Worm (Caenorhabditis elegans) whole organism, L4 larva: ENCODE data around the gene C06A6.4.
A peak's percentile ranks its signal among the peaks of the same experiment; 100 is the strongest.

ENCODE experiments used
- F10B5.3 ChIP-seq: sonication (generic microtip); optimal IDR thresholded peaks from 2 replicates; lab custom pipeline; 2016; ENCODE audit warnings: mild to moderate bottlenecking, missing genetic modification characterization, missing compliant biosample characterization
- F26F4.8 ChIP-seq: fragments of 200-800 bp; sonication (Bioruptor generic); conservative IDR thresholded peaks from 2 replicates; pipeline ENCODE4 v1.3.6; 2022; ENCODE audit warnings: missing genetic modification characterization, missing compliant biosample characterization
- F49E8.2 ChIP-seq: sonication (generic microtip); optimal IDR thresholded peaks from 2 replicates; lab custom pipeline; 2016; ENCODE audit warnings: missing compliant biosample characterization, mild to moderate bottlenecking, missing genetic modification characterization, borderline replicate concordance
- R02D3.7 ChIP-seq: fragments of 150-350 bp; sonication (generic microtip); optimal IDR thresholded peaks from 3 replicates; lab custom pipeline; 2014; ENCODE audit warnings: missing biosample characterization, missing genetic modification characterization
- Y48G9A.11 ChIP-seq: fragments of 200-800 bp; sonication (Bioruptor generic); IDR thresholded peaks from 2 replicates; pipeline ENCODE4 v1.3.6; 2022; ENCODE audit warnings: missing genetic modification reagents, missing genetic modification characterization, missing compliant biosample characterization
- ZK546.5 ChIP-seq, 2 experiments: sonication (generic microtip); optimal IDR thresholded peaks; 2 replicates each; lab custom pipeline; 2017; ENCODE audit warnings: missing biosample characterization in 2 of 2, missing genetic modification characterization in 2 of 2
- aly-2 ChIP-seq: sonication (generic microtip); optimal IDR thresholded peaks from 2 replicates; lab custom pipeline; 2018; ENCODE audit warnings: missing biosample characterization, missing genetic modification characterization
- ama-1 ChIP-seq: fragments of 150-350 bp; optimal IDR thresholded peaks from 2 replicates; lab custom pipeline; 2014; ENCODE audit warnings: inconsistent platforms, mixed read lengths
- arid-1 ChIP-seq: fragments of 200-800 bp; sonication (Bioruptor generic); conservative IDR thresholded peaks from 2 replicates; pipeline ENCODE4 v1.3.6; 2022; ENCODE audit warnings: missing genetic modification reagents, missing genetic modification characterization, missing compliant biosample characterization
- ceh-20 ChIP-seq: fragments of 200-800 bp; sonication (Bioruptor generic); IDR thresholded peaks from 2 replicates; pipeline ENCODE4 v1.3.6; 2022; ENCODE audit warnings: missing genetic modification reagents, missing genetic modification characterization, missing compliant biosample characterization
- ceh-28 ChIP-seq: fragments of 150-350 bp; optimal IDR thresholded peaks from 2 replicates; lab custom pipeline; 2014; ENCODE audit warnings: missing biosample characterization, missing genetic modification reagents, missing genetic modification characterization
- ceh-32 ChIP-seq: sonication (generic microtip); optimal IDR thresholded peaks from 2 replicates; lab custom pipeline; 2016; ENCODE audit warnings: mild to moderate bottlenecking, missing genetic modification characterization, missing compliant biosample characterization; ENCODE audit not compliant: poor library complexity
- ceh-44 ChIP-seq: fragments of 200-800 bp; sonication (Bioruptor generic); IDR thresholded peaks from 2 replicates; pipeline ENCODE4 v1.3.6; 2022; ENCODE audit warnings: missing genetic modification reagents, missing genetic modification characterization, missing compliant biosample characterization
- ceh-82 ChIP-seq: sonication (generic microtip); optimal IDR thresholded peaks from 2 replicates; lab custom pipeline; 2017; ENCODE audit warnings: missing biosample characterization, missing genetic modification characterization
- ctbp-1 ChIP-seq: fragments of 200-800 bp; sonication (Bioruptor generic); IDR thresholded peaks from 2 replicates; pipeline ENCODE4 v1.3.6; 2022; ENCODE audit warnings: missing genetic modification reagents, missing genetic modification characterization, missing compliant biosample characterization
- daf-12 ChIP-seq: fragments of 150-350 bp; optimal IDR thresholded peaks from 2 replicates; lab custom pipeline; 2014; ENCODE audit warnings: missing biosample characterization, missing genetic modification reagents, missing genetic modification characterization
- daf-16 ChIP-seq, 3 experiments: sonication (generic microtip); optimal IDR thresholded peaks; 2 replicates each; lab custom pipeline; 2016 to 2017; ENCODE audit warnings: missing genetic modification characterization in 3 of 3, missing genetic modification reagents in 3 of 3, mild to moderate bottlenecking in 2 of 3, missing compliant biosample characterization in 2 of 3, missing biosample characterization in 1 of 3, moderate library complexity in 1 of 3
- daf-19 ChIP-seq: fragments of 200-800 bp; sonication (Bioruptor generic); conservative IDR thresholded peaks from 2 replicates; pipeline ENCODE4 v1.3.6; 2022; ENCODE audit warnings: missing genetic modification characterization, missing compliant biosample characterization
- dmd-8 ChIP-seq: fragments of 200-800 bp; sonication (Bioruptor generic); IDR thresholded peaks from 2 replicates; pipeline ENCODE4 v1.3.6; 2022; ENCODE audit warnings: missing genetic modification characterization, missing compliant biosample characterization
- dmd-9 ChIP-seq: fragments of 200-800 bp; sonication (Bioruptor generic); IDR thresholded peaks from 2 replicates; pipeline ENCODE4 v1.3.6; 2022; ENCODE audit warnings: missing genetic modification reagents, missing genetic modification characterization, missing compliant biosample characterization
- dve-1 ChIP-seq: sonication (generic microtip); optimal IDR thresholded peaks from 2 replicates; lab custom pipeline; 2017; ENCODE audit warnings: antibody characterized with exemption, mild to moderate bottlenecking, missing genetic modification characterization, missing compliant biosample characterization; ENCODE audit not compliant: insufficient read depth
- fos-1 ChIP-seq: fragments of 150-350 bp; optimal IDR thresholded peaks from 2 replicates; lab custom pipeline; 2014; ENCODE audit warnings: missing biosample characterization, missing genetic modification characterization
- hlh-11 ChIP-seq: fragments of 200-800 bp; sonication (Bioruptor generic); optimal IDR thresholded peaks from 2 replicates; lab custom pipeline; 2018; ENCODE audit warnings: mild to moderate bottlenecking, missing genetic modification characterization, missing compliant biosample characterization
- hmg-1.1 ChIP-seq: fragments of 200-800 bp; sonication (Bioruptor generic); IDR thresholded peaks from 2 replicates; pipeline ENCODE4 v1.3.6; 2022; ENCODE audit warnings: missing genetic modification reagents, missing genetic modification characterization, missing compliant biosample characterization
- jun-1 ChIP-seq: fragments of 150-350 bp; optimal IDR thresholded peaks from 2 replicates; lab custom pipeline; 2014; ENCODE audit warnings: missing biosample characterization, missing genetic modification reagents, missing genetic modification characterization
- lin-13 ChIP-seq: fragments of 150-350 bp; optimal IDR thresholded peaks from 2 replicates; lab custom pipeline; 2014; ENCODE audit warnings: missing biosample characterization, missing genetic modification reagents, missing genetic modification characterization
- lin-38 ChIP-seq: fragments of 200-800 bp; sonication (Bioruptor generic); IDR thresholded peaks from 2 replicates; pipeline ENCODE4 v1.3.6; 2022; ENCODE audit warnings: missing genetic modification reagents, missing genetic modification characterization, missing compliant biosample characterization
- madf-5 ChIP-seq, 2 experiments: fragments of 200-800 bp; sonication (Bioruptor generic); IDR thresholded peaks; 2 replicates each; pipeline ENCODE4 v1.3.6; 2022; ENCODE audit warnings: missing compliant biosample characterization in 2 of 2, missing genetic modification characterization in 2 of 2
- mdl-1 ChIP-seq, 2 experiments: fragments of 150-350 bp in 1 of 2; sonication (generic microtip) in 1 of 2; optimal IDR thresholded peaks; 2 replicates each; lab custom pipeline; 2014 to 2017; ENCODE audit warnings: missing biosample characterization in 2 of 2, missing genetic modification characterization in 2 of 2
- mes-2 ChIP-seq: sonication (generic microtip); optimal IDR thresholded peaks from 2 replicates; lab custom pipeline; 2016; ENCODE audit warnings: missing genotype, mild to moderate bottlenecking, missing genetic modification characterization, missing compliant biosample characterization; ENCODE audit not compliant: poor library complexity, severe bottlenecking
- nhr-10 ChIP-seq: fragments of 150-350 bp; optimal IDR thresholded peaks from 2 replicates; lab custom pipeline; 2014; ENCODE audit warnings: missing biosample characterization, missing genetic modification characterization
- nhr-102 ChIP-seq: sonication (generic microtip); optimal IDR thresholded peaks from 2 replicates; lab custom pipeline; 2016; ENCODE audit warnings: mild to moderate bottlenecking, missing genetic modification characterization, moderate library complexity, missing compliant biosample characterization
- nhr-11 ChIP-seq: fragments of 150-350 bp; optimal IDR thresholded peaks from 2 replicates; lab custom pipeline; 2014; ENCODE audit warnings: missing biosample characterization, missing genetic modification characterization
- nhr-237 ChIP-seq: sonication (generic microtip); optimal IDR thresholded peaks from 2 replicates; lab custom pipeline; 2017; ENCODE audit warnings: missing biosample characterization, missing genetic modification characterization
- nhr-28 ChIP-seq: fragments of 150-350 bp; optimal IDR thresholded peaks from 2 replicates; lab custom pipeline; 2014; ENCODE audit warnings: missing biosample characterization, missing genetic modification characterization
- nhr-41 ChIP-seq: fragments of 200-800 bp; sonication (Bioruptor generic); IDR thresholded peaks from 2 replicates; pipeline ENCODE4 v1.3.6; 2022; ENCODE audit warnings: missing genetic modification reagents, missing genetic modification characterization, missing compliant biosample characterization
- nhr-48 ChIP-seq: sonication (generic microtip); optimal IDR thresholded peaks from 2 replicates; lab custom pipeline; 2016; ENCODE audit warnings: mild to moderate bottlenecking, missing genetic modification characterization, missing compliant biosample characterization
- nhr-6 ChIP-seq: fragments of 150-350 bp; optimal IDR thresholded peaks from 2 replicates; lab custom pipeline; 2014; ENCODE audit warnings: missing biosample characterization, missing genetic modification characterization
- pha-4 ChIP-seq, 2 experiments: fragments of 150-350 bp in 1 of 2; fragments of 200-800 bp in 1 of 2; sonication (Bioruptor generic) in 1 of 2; IDR thresholded peaks in 1 of 2; optimal IDR thresholded peaks in 1 of 2; 2 replicates each; pipeline versions ENCODE4 v1.3.6 to Lab custom; 2014 to 2022; ENCODE audit warnings: missing genetic modification characterization in 2 of 2, missing genetic modification reagents in 2 of 2, missing biosample characterization in 1 of 2, missing compliant biosample characterization in 1 of 2
- sdz-12 ChIP-seq: fragments of 200-800 bp; sonication (Bioruptor generic); optimal IDR thresholded peaks from 2 replicates; lab custom pipeline; 2018; ENCODE audit warnings: mild to moderate bottlenecking, missing genetic modification characterization, missing compliant biosample characterization
- snpc-1.2 ChIP-seq: fragments of 200-800 bp; sonication (Bioruptor generic); IDR thresholded peaks from 2 replicates; pipeline ENCODE4 v1.3.6; 2022; ENCODE audit warnings: missing genetic modification reagents, missing genetic modification characterization, missing compliant biosample characterization
- tag-97 ChIP-seq: fragments of 200-800 bp; sonication (Bioruptor generic); IDR thresholded peaks from 2 replicates; pipeline ENCODE4 v1.3.6; 2022; ENCODE audit warnings: missing genetic modification characterization, missing compliant biosample characterization
- unc-62 ChIP-seq, 3 experiments: fragments of 150-350 bp in 1 of 3; sonication (generic microtip); optimal IDR thresholded peaks in 2 of 3; peaks in 1 of 3; 1 replicate in 1 of 3; 2 replicates in 2 of 3; lab custom pipeline; 2014 to 2017; ENCODE audit warnings: missing biosample characterization in 3 of 3, missing genetic modification characterization in 3 of 3, missing genetic modification reagents in 3 of 3, missing genotype in 1 of 3
- zip-11 ChIP-seq: fragments of 200-800 bp; sonication (Bioruptor generic); IDR thresholded peaks from 2 replicates; pipeline ENCODE4 v1.3.6; 2022; ENCODE audit warnings: missing genetic modification characterization, missing compliant biosample characterization
- zip-2 ChIP-seq: fragments of 150-350 bp; optimal IDR thresholded peaks from 2 replicates; lab custom pipeline; 2014; ENCODE audit warnings: missing biosample characterization, missing genetic modification characterization

The C06A6.4 gene

ce11 chrIV:7804740-7805139, 24.4 kb downstream of the C06A6.4 start, which contains the start of gene C33H5.2:
C33H5.2 (plus strand) TSS chrIV:7805040.
- TF ChIP-seq nhr-11 (tag; lab: Kevin White, UChicago) (no peak), daf-19 (GFP tag; lab: Robert Waterston, UW) (no peak), dve-1 (tag; lab: Kevin White, UChicago) (no peak), ama-1 (lab: Kevin White, UChicago) (no peak), sdz-12 (GFP tag; lab: Kevin White, UChicago) (no peak), ceh-28 (tag; lab: Kevin White, UChicago) (no peak), dmd-9 (no peak), Y48G9A.11 (GFP tag; lab: Robert Waterston, UW) (no peak), ceh-44 (GFP tag; lab: Robert Waterston, UW) (no peak), F26F4.8 (no peak), dmd-8 (GFP tag; lab: Robert Waterston, UW) (no peak), hmg-1.1 (GFP tag; lab: Robert Waterston, UW) (no peak), daf-12 (no peak), nhr-102 (tag; lab: Kevin White, UChicago) (no peak), madf-5 (GFP tag; IDR thresholded peaks at IDR 0.05; lab: Robert Waterston, UW) (no peak), mes-2 (tag; lab: Kevin White, UChicago) (no peak), nhr-28 (tag; lab: Kevin White, UChicago) (no peak), nhr-237 (tag; lab: Kevin White, UChicago) (no peak)

ce11 chrIV:7803250-7803649, 25.8 kb downstream of the C06A6.4 start, which contains the start of gene C33H5.16:
C33H5.16 (minus strand) TSS chrIV:7803350.
- TF ChIP-seq nhr-41 (no peak), aly-2 (tag; lab: Kevin White, UChicago) (no peak), jun-1 (tag; lab: Kevin White, UChicago) (no peak), nhr-6 (tag; lab: Kevin White, UChicago) (no peak), fos-1 (tag; lab: Kevin White, UChicago) (no peak), ceh-32 (no peak), zip-2 (tag; lab: Kevin White, UChicago) (no peak), nhr-10 (tag; lab: Kevin White, UChicago) (no peak), lin-13 (GFP tag; lab: Kevin White, UChicago) (no peak), hlh-11 (tag; lab: Kevin White, UChicago) (no peak), ceh-28 (tag; lab: Kevin White, UChicago) (no peak), ZK546.5 (tag; optimal IDR thresholded peaks at IDR 0.05; lab: Kevin White, UChicago) (no peak), unc-62 (GFP tag; optimal IDR thresholded peaks at IDR 0.05 in 1 of 2; lab: Kevin White, UChicago) (no peak), unc-62 (tag; optimal IDR thresholded peaks at IDR 0.05; lab: Kevin White, UChicago) (no peak), daf-16 (GFP tag; optimal IDR thresholded peaks at IDR 0.05; lab: Kevin White, UChicago) (no peak), daf-16 (tag; optimal IDR thresholded peaks at IDR 0.05; lab: Kevin White, UChicago) (no peak), pha-4 (GFP tag; IDR thresholded peaks at IDR 0.05; lab: Robert Waterston, UW) (no peak), pha-4 (tag; optimal IDR thresholded peaks at IDR 0.05; lab: Kevin White, UChicago) (no peak), nhr-11 (tag; lab: Kevin White, UChicago) (no peak), F10B5.3 (no peak), nhr-48 (no peak)

- TF ChIP-seq ctbp-1 (GFP tag; lab: Robert Waterston, UW) (no peak), arid-1 (GFP tag; lab: Robert Waterston, UW) (no peak), nhr-10 (tag; lab: Kevin White, UChicago) (no peak), mdl-1 (tag; optimal IDR thresholded peaks at IDR 0.05; lab: Kevin White, UChicago) (no peak), pha-4 (GFP tag; IDR thresholded peaks at IDR 0.05; lab: Robert Waterston, UW) (no peak; the same call in 1 of the 2 replicates), pha-4 (tag; optimal IDR thresholded peaks at IDR 0.05; lab: Kevin White, UChicago) (no peak), F49E8.2 (tag; lab: Kevin White, UChicago) (peak; percentile 21), snpc-1.2 (GFP tag; lab: Robert Waterston, UW) (peak; percentile 61), ceh-82 (tag; lab: Kevin White, UChicago) (no peak), zip-2 (tag; lab: Kevin White, UChicago) (no peak), tag-97 (GFP tag; lab: Robert Waterston, UW) (no peak), zip-11 (GFP tag; lab: Robert Waterston, UW) (no peak), Y48G9A.11 (GFP tag; lab: Robert Waterston, UW) (no peak), R02D3.7 (tag; lab: Kevin White, UChicago) (no peak), ceh-20 (GFP tag; lab: Robert Waterston, UW) (no peak), lin-38 (GFP tag; lab: Robert Waterston, UW) (no peak; the same call in 1 of the 2 replicates)
Observed at ce11 chrIV:7800338-7800737, 28.8 kb downstream of the C06A6.4 start.
